Fruit fly (Drosophila melanogaster): ENCODE data around the gene SPE.

SPE gene

DNA sequence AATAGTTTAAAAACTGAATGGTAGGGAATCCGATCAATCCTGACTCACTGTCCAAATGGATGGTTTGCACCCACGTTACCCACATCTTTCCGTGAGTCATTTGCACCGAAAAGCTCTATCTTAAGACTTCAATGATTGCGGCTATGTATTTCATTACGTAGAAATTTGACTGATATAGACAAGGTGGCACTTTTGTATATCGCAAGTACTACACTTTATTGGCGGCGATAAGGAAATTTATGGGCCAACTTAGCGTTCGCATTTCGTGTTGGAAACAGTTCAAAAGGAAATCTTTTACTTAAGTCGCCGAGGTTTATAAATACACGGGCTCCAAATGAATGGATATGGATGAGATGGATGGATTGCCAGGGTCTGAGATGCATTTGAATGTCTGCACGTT is 28.8 kb downstream of the SPE start:
- peak; percentile 28 for TF ChIP-seq lab (GFP tag; optimal IDR thresholded peaks at IDR 0.05)
- TF ChIP-seq Deaf1 (tag; optimal IDR thresholded peaks at IDR 0.05): no peak
- TF ChIP-seq exex (tag; optimal IDR thresholded peaks at IDR 0.05): peak; percentile 77
- peak; percentile 46 for TF ChIP-seq mirr (GFP tag; optimal IDR thresholded peaks at IDR 0.05)
- TF ChIP-seq CG18619 (GFP tag; optimal IDR thresholded peaks at IDR 0.05): no peak
- peak; percentile 45 for TF ChIP-seq sug (tag; optimal IDR thresholded peaks at IDR 0.05)
- TF ChIP-seq ranshi (GFP tag; IDR thresholded peaks at IDR 0.05): no peak
- TF ChIP-seq Oli (tag; optimal IDR thresholded peaks at IDR 0.05): no peak
- TF ChIP-seq tap (tag; optimal IDR thresholded peaks at IDR 0.05): no peak
- no peak for TF ChIP-seq nerfin-1 (tag; optimal IDR thresholded peaks at IDR 0.05)
- peak; percentile 50 for TF ChIP-seq CG34376 (GFP tag; optimal IDR thresholded peaks at IDR 0.05)
- TF ChIP-seq sd (tag; optimal IDR thresholded peaks at IDR 0.05): peak; percentile 37

DNA sequence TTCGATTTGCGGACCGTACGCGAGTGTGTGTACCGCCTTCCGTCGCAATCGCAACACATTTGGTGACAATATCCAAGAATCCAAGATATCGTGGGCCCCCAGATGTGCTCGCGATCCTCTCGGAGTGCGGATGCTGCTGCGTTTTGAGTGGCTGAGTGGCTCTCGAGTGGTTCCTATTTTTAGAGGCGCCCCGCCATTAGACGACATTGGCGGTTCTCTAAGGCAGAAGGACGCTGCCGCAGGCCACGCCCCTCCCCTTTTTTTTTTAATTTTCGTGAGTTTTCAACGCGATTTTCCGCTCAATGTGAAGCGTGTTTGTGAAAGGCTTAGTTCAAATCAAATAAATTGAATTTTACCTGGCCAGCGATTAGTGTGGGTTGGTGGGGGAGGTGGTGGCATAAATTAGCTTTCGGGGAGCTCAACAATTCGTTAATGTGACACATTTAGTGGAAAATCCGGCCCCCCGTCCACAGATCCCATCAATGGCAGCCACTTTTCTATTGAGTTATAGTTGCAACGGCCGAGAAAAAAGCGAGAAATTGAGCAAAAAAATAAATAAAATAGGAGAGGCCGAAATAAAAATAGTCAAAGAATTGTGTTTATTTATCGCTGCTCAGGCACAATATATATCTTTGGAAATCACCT is 32.4 kb downstream of the SPE start, which contains the start of gene nau:
Gene nau (minus strand): TSS at position 61 of the 645 bp plus-strand sequence.
- no peak for TF ChIP-seq PHDP (tag; optimal IDR thresholded peaks at IDR 0.05)
- no peak for TF ChIP-seq crp (GFP tag; optimal IDR thresholded peaks at IDR 0.05)
- TF ChIP-seq CG4328 (GFP tag; optimal IDR thresholded peaks at IDR 0.05): peak; percentile 50
- TF ChIP-seq trh (GFP tag; optimal IDR thresholded peaks at IDR 0.05): no peak
- TF ChIP-seq chinmo (GFP tag; IDR thresholded peaks at IDR 0.05; ENCODE audit: partially characterized antibody): 0 out of 4 replicates have a peak, but pooled peaks have one; percentile 15
- TF ChIP-seq CG7963 (GFP tag; IDR thresholded peaks at IDR 0.05; ENCODE audit: partially characterized antibody): no peak
- no peak for TF ChIP-seq H15 (GFP tag; IDR thresholded peaks at IDR 0.05)
- peak; percentile 59 for TF ChIP-seq Nf-YC (tag; optimal IDR thresholded peaks at IDR 0.05)
- TF ChIP-seq Nf-YB (GFP tag; optimal IDR thresholded peaks at IDR 0.05): peak; percentile 80
- peak; percentile 92 for TF ChIP-seq z (GFP tag; IDR thresholded peaks at IDR 0.05)
- peak; percentile 65 for TF ChIP-seq sd (tag; optimal IDR thresholded peaks at IDR 0.05)
- peak; percentile 1 for TF ChIP-seq abd-A (tag; optimal IDR thresholded peaks at IDR 0.05)
- TF ChIP-seq Ets65A (GFP tag): peak; percentile 92
- TF ChIP-seq eve (GFP tag; optimal IDR thresholded peaks at IDR 0.05): no peak
- no peak for TF ChIP-seq NFAT (GFP tag; IDR thresholded peaks at IDR 0.05)

- no peak for TF ChIP-seq D (optimal IDR thresholded peaks at IDR 0.05)
- TF ChIP-seq D (GFP tag; optimal IDR thresholded peaks at IDR 0.05): no peak
- TF ChIP-seq tio (GFP tag; optimal IDR thresholded peaks at IDR 0.05): no peak
- no peak for TF ChIP-seq CG6791 (GFP tag; IDR thresholded peaks at IDR 0.05; ENCODE audit: partially characterized antibody)
- no peak for TF ChIP-seq danr (GFP tag; IDR thresholded peaks at IDR 0.05)
- TF ChIP-seq CG8388 (GFP tag; optimal IDR thresholded peaks at IDR 0.05): no peak
- no peak for TF ChIP-seq CG6854 (GFP tag; optimal IDR thresholded peaks at IDR 0.05)
Measured at dm6 chr3R:23721525-23721924, 35.5 kb downstream of the SPE start, which contains the start of gene CG10232. TSS of gene CG10232 (minus strand) at chr3R:23721625.

- TF ChIP-seq Gug (GFP tag; IDR thresholded peaks at IDR 0.05) (no peak), jumu (GFP tag; optimal IDR thresholded peaks at IDR 0.05) (no peak), CG13894 (tag; optimal IDR thresholded peaks at IDR 0.05) (peak; percentile 83), CG10209 (GFP tag; optimal IDR thresholded peaks at IDR 0.05) (no peak), CG10979 (tag; optimal IDR thresholded peaks at IDR 0.05) (peak; percentile 24), BtbVII (GFP tag; optimal IDR thresholded peaks at IDR 0.05) (no peak), Trl (optimal IDR thresholded peaks at IDR 0.05) (no peak), Trl (GFP tag; optimal IDR thresholded peaks at IDR 0.05) (peak; percentile 19), CG17568 (GFP tag; optimal IDR thresholded peaks at IDR 0.05) (no peak), NC2α (GFP tag; optimal IDR thresholded peaks at IDR 0.05) (no peak), NFAT (GFP tag; IDR thresholded peaks at IDR 0.05) (peak; percentile 32; the same call in 1 of the 2 replicates), CG6175 (GFP tag; IDR thresholded peaks at IDR 0.05) (no peak), Pdp1 (GFP tag; optimal IDR thresholded peaks at IDR 0.05) (peak in 1 of 2 experiments; percentile 3), CG15696 (tag; optimal IDR thresholded peaks at IDR 0.05) (peak; percentile 64), CG5180 (GFP tag; optimal IDR thresholded peaks at IDR 0.05) (no peak)
Measured at dm6 chr3R:23721936-23722335, 35.9 kb downstream of the SPE start.
